Worm (Caenorhabditis elegans): ENCODE data around the gene W06D11.1.
"Not testable (repeated sequence)": the region's sequence is repeated elsewhere in the genome, so short reads cannot be mapped to it uniquely, and the experiment has no call there.

W06D11.1 gene

DNA sequence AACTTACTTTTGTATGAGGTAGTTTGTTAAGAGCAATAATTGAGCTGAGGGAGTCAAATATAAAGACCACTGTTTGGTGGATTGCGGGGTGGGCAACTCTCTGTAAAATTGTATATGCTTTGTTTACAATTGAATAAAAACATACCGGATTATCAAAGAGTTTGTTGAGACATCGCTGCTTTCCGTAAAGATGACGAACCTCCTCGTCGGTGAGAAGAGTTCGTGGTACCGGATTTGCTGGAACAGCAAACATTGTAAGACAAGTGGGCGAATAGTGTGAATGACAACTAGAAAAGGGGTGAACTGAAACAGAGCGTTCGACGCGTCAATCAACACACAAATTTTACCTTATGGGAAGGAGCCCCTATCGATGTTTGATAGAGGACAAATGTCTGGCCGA, 2.0 kb downstream of the W06D11.1 start, which contains the start of gene W06D11.2:
TSS of gene W06D11.2 (minus strand) at position 339 of the 400 bp plus-strand sequence.
- TF ChIP-seq dao-5 (tag; optimal IDR thresholded peaks at IDR 0.05), result no peak
- TF ChIP-seq him-1 (tag; optimal IDR thresholded peaks at IDR 0.05), result no peak
- no peak for TF ChIP-seq W03F9.2 (tag; optimal IDR thresholded peaks at IDR 0.05)

DNA sequence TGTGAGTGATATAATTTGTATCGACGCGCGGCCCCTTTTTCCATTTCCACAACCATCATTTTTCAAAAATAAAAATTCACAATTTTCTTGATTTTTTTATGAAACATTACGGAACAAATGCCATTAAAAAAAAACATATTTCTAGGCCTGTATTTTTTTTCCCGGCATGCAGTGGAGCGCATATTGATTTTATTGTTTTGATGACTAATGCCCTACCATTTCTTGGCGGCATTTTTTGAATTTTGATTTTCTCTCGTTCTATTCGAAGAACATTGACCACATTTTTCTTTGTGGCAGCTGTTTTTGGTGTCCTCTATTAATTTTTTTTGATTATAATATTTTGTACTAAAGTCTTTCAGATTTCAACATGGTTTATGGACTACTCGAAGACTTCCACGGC, 4.0 kb downstream of the W06D11.1 start, which contains the start of gene W06D11.3:
TSS of gene W06D11.3 (plus strand) at position 360 of the 400 bp plus-strand sequence.
- TF ChIP-seq him-1 (tag; optimal IDR thresholded peaks at IDR 0.05) (no peak), W03F9.2 (tag; optimal IDR thresholded peaks at IDR 0.05) (no peak), dao-5 (tag; optimal IDR thresholded peaks at IDR 0.05) (no peak)

DNA sequence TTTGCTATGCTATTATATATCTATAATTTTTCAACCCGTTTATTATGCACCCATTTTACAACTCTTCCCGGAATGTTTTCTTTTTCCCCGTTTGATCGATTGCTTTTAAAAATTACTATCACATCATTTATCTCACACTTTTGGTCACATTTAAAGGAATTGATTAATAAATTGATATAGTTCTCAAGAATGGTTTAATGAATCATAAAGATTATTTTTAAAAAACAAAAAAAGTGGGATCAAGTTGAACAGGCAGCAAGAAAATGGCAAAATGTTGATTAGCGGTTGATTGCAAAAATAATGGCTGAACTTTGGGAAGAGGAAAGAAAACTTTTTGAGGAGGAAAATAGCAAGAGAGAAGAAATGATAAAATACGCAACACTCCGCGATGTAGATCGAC, 5.5 kb downstream of the W06D11.1 start, which contains the start of gene W06D11.5:
TSS of gene W06D11.5 (plus strand) at position 301 of the 400 bp plus-strand sequence.
- TF ChIP-seq dao-5 (tag; optimal IDR thresholded peaks at IDR 0.05), result no peak
- TF ChIP-seq him-1 (tag; optimal IDR thresholded peaks at IDR 0.05), result no peak
- TF ChIP-seq W03F9.2 (tag; optimal IDR thresholded peaks at IDR 0.05), result no peak

DNA sequence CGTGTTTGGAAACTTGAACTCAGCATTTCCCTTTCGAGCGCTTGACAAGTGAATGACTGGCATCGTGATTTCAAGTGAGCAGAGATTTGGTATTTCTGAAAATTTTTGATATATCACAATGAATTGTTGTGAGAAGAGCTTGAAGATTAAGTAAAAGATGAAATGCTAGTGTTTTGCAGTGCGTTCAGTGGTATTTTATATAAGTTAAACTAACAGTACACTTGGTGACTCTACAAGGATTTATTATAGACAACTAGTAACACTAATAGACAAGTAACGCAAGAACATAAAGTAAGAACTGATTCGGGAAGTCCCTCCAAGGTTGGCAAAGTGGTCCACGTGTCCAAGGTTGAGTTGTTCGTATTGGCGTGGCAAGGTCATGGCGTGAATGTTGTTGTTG, 8.4 kb downstream of the W06D11.1 start, which contains the start of gene dot-1.3:
TSS of gene dot-1.3 (minus strand) at position 101 of the 400 bp plus-strand sequence.
- TF ChIP-seq W03F9.2, him-1, dao-5 (tag; optimal IDR thresholded peaks at IDR 0.05): not testable (repeated sequence)

DNA sequence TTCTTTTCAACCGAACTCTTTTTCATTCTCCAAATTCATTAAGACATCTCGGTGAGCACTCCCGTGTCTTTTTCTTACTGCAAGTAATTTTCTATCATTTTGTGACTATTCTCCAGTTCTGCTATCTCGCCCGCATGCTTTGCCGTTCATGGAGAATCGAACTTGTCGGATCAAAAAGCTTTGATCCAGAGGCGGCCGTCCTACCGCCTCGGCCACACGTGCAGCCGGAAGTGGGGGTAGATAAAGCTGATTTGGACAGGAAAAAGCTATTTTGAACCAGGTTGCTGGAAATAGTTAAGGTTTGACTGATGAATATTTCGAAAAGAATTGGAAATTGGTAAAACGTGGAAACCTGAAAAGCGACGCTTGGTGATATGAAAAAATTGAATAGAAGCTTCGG, 9.9 kb downstream of the W06D11.1 start:
- TF ChIP-seq him-1 (tag; optimal IDR thresholded peaks at IDR 0.05), result no peak
- no peak for TF ChIP-seq dao-5 (tag; optimal IDR thresholded peaks at IDR 0.05)
- no peak for TF ChIP-seq W03F9.2 (tag; optimal IDR thresholded peaks at IDR 0.05)

DNA sequence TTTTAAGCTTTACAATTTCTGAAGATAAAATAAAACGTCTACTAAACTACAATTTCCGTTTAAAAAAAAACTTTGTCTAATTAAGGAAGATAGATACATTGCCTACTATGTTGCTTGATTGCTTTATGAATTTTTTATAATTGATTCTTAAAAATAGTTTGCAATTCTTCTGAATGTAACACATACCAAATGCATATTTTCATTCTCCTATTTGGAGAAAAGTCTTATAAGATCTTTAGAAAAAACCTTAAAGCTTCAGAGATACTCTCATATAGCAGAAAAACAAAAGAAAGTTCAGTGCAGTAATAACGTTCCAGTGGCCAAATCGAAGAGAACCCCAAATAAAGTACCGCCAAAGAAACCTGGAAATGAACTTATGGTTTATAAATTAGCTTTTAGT, 12.2 kb downstream of the W06D11.1 start, which contains the start of gene phf-32:
TSS of gene phf-32 (plus strand) at position 301 of the 400 bp plus-strand sequence.
- TF ChIP-seq dao-5 (tag; optimal IDR thresholded peaks at IDR 0.05) (no peak), him-1 (tag; optimal IDR thresholded peaks at IDR 0.05) (no peak), W03F9.2 (tag; optimal IDR thresholded peaks at IDR 0.05) (no peak)

DNA sequence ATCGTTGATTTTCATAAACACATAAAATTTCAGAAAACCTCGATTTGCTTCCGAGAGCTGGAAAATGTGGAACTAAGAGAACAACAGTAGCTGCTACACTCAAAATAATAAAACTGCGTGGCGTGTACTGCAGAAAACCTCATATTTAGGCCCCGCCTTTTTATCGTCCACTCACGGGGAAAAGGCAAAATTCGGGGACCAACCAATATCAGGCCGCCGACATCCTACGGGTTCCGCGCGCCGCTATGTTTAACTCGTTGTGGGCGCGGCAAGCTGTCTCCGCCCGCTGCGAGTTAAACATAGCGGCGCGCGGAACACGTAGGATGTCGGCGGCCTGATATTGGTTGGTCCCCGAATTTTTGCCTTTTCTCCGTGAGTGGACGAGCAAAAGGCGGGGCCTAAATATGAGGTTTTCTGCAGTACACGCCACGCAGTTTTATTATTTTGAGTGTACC, 13.7 kb downstream of the W06D11.1 start, which contains the start of gene F17A2.16:
TSS of gene F17A2.16 (plus strand) at position 405 of the 455 bp plus-strand sequence.
- not testable (repeated sequence) for TF ChIP-seq W03F9.2, him-1, dao-5 (tag; optimal IDR thresholded peaks at IDR 0.05)

DNA sequence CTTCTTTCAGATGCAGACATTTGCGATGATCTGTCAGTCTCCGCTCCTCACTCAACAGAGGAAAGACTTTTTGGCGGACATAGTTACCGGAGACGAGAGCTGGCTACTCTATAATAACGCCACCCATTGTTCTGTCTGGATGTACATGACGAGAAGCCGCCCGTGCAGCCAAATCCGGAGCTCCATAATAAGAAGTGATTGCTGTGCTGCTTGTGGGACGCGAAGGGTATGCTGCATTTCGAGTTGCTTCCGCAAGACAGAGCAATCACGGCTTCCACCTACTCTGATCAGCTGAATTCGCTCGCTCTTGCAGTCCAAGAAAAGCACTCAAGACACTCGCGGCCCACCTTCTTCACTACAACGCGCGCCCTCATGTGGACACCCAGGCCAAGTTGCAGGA, 19.4 kb downstream of the W06D11.1 start:
- no peak for TF ChIP-seq dao-5 (tag; optimal IDR thresholded peaks at IDR 0.05)
- TF ChIP-seq W03F9.2 (tag; optimal IDR thresholded peaks at IDR 0.05), result no peak
- no peak for TF ChIP-seq him-1 (tag; optimal IDR thresholded peaks at IDR 0.05)

DNA sequence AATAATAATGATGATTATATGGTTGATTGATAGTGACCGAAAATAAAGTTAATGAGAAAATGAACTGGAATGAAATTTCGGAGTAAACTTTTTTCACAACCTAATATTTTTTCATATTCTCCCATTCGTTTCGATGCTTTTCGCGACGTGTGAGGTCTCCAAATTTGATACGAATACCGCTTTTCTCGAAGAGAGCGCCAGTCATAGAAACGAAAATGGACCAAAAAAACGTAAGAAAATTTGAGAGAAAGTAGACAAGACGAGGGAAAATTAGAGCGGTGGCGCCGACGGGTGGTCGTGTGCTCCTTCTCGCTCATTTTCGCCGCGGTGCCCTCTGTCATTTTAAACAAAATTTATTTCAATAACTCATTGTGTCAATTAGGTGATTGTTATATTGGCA, 20.0 kb downstream of the W06D11.1 start:
- TF ChIP-seq W03F9.2 (tag; optimal IDR thresholded peaks at IDR 0.05), result no peak
- no peak for TF ChIP-seq dao-5 (tag; optimal IDR thresholded peaks at IDR 0.05)
- TF ChIP-seq him-1 (tag; optimal IDR thresholded peaks at IDR 0.05), result no peak

DNA sequence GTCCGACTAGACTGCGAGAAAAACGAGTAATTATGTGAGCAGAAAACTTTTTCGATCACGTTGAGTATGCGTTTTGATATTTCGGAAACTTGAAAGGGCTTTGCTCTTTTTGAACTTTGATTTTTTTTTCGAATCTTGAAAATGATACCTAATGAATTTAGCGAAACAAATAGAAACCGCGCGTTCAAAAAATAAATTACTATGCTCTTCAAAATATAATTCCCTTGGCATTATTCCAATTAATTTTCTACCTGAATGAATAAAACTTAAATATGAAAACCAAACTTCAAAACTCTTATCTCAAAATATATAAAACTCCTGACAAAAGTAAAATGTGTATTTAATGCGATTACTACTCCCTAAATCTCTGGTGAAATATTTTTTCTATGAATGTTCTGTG, 20.9 kb downstream of the W06D11.1 start, which contains the start of gene xtr-2:
TSS of gene xtr-2 (plus strand) at position 301 of the 400 bp plus-strand sequence.
- TF ChIP-seq W03F9.2 (tag; optimal IDR thresholded peaks at IDR 0.05) (no peak), him-1 (tag; optimal IDR thresholded peaks at IDR 0.05) (no peak), dao-5 (tag; optimal IDR thresholded peaks at IDR 0.05) (no peak)

DNA sequence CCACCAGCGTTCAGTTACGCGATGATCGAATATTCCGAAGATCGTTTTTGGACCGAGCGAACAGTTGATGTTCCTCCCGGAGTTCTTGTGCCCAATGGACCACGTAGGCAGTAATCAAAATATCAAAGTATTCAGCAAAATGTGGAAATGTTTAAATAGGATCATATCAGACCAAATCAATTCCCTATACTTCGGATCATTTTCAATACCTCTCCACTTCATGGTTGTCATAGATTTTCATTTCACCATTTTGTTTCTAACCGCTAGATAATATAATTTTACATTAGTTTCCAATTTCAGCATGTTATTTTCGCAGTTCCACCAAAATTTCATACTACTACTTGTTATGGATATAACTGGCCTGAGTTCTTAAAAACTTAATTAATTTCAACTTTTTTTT, 23.2 kb downstream of the W06D11.1 start:
- TF ChIP-seq W03F9.2 (tag; optimal IDR thresholded peaks at IDR 0.05) (no peak), him-1 (tag; optimal IDR thresholded peaks at IDR 0.05) (no peak), dao-5 (tag; optimal IDR thresholded peaks at IDR 0.05) (no peak)

DNA sequence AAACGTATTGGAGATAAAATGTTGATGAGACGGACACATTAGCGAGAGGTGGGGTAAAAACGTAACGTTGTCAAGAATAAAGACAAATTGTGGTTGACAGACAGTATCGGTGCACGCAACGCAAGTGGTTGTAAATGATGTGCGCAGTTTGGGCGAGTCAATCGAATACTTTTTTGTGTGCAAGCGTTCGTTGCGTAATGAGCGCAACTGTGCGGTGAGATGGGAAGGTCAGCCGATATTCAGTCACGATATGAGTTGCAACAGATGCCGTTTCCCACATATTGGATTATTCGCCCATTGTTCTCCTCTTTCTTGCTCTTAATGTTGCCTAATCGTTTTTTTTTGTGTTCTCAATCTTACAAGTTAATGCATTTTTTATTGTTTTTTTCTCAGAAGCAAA, 26.4 kb downstream of the W06D11.1 start, which contains the start of gene ceh-40:
TSS of gene ceh-40 (minus strand) at position 41 of the 400 bp plus-strand sequence.
- TF ChIP-seq dao-5 (tag; optimal IDR thresholded peaks at IDR 0.05), result no peak
- no peak for TF ChIP-seq W03F9.2 (tag; optimal IDR thresholded peaks at IDR 0.05)
- no peak for TF ChIP-seq him-1 (tag; optimal IDR thresholded peaks at IDR 0.05)

DNA sequence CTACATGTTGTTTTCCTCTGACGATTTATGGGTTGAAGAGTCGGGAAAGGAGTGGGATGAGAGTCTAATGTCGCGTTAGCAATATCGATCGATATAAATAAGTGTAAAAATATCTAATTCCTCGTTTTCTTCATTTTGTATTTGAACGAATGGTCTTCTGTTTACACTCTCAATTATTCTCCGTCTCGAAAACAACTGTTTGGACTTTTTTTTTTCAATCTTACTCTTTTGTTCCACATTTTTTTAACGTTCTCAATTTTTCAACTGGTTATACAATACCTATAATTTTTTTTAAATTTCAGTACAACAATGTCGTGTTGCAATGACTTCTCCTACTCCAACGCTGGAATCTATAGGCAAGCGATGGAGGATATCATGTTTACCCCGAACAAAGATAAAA, 27.0 kb downstream of the W06D11.1 start, which contains the start of gene F17A2.13:
TSS of gene F17A2.13 (plus strand) at position 301 of the 400 bp plus-strand sequence.
- TF ChIP-seq dao-5 (tag; optimal IDR thresholded peaks at IDR 0.05) (no peak), him-1 (tag; optimal IDR thresholded peaks at IDR 0.05) (no peak), W03F9.2 (tag; optimal IDR thresholded peaks at IDR 0.05) (no peak)

DNA sequence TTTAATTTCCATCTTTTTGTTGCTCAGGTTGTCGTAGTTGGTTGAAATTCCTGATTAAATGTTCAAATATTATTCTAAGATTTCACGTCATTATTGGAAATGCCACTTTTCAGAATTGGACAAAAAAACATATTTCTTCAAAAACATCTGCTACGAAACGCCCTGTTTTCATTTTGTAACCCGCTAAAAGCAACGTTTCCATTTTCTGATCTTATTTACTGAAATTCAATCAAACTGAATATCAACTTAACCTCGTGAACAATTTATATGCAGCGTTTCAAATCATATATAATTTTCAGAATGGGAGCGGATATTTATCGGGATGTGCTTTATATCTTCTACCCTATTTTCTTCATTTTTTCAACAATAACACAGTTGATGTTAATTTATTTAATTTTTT, 29.1 kb downstream of the W06D11.1 start, which contains the start of gene srd-40:
TSS of gene srd-40 (plus strand) at position 301 of the 400 bp plus-strand sequence.
- TF ChIP-seq him-1 (tag; optimal IDR thresholded peaks at IDR 0.05), result no peak
- TF ChIP-seq dao-5 (tag; optimal IDR thresholded peaks at IDR 0.05), result no peak
- TF ChIP-seq W03F9.2 (tag; optimal IDR thresholded peaks at IDR 0.05), result no peak

Data from whole organism, L4/young adult.